Worm (Caenorhabditis elegans) whole organism, late embryonic: ENCODE measurements around the gene C07H4.1.

Source experiments
- K09A11.1 ChIP-seq: sonication (generic microtip); optimal IDR thresholded peaks from 2 replicates; lab custom pipeline; 2017; ENCODE audit warnings: antibody characterized with exemption, mild to moderate bottlenecking, missing genetic modification characterization, missing compliant biosample characterization; ENCODE audit not compliant: insufficient read depth
- T23F11.4 ChIP-seq: fragments of 200-800 bp; sonication (Bioruptor generic); optimal IDR thresholded peaks from 2 replicates; lab custom pipeline; 2018; ENCODE audit warnings: mild to moderate bottlenecking, missing genetic modification characterization, missing compliant biosample characterization
- Y22D7AL.16 ChIP-seq: sonication (generic microtip); optimal IDR thresholded peaks from 2 replicates; lab custom pipeline; 2016; ENCODE audit warnings: missing genetic modification characterization, missing compliant biosample characterization
- ahr-1 ChIP-seq: sonication (generic microtip); optimal IDR thresholded peaks from 2 replicates; lab custom pipeline; 2016; ENCODE audit warnings: missing genetic modification characterization, missing compliant biosample characterization
- ceh-2 ChIP-seq: sonication (generic microtip); optimal IDR thresholded peaks from 2 replicates; lab custom pipeline; 2016; ENCODE audit warnings: missing genotype, missing genetic modification characterization, missing compliant biosample characterization
- ceh-24 ChIP-seq: sonication (generic microtip); optimal IDR thresholded peaks from 2 replicates; lab custom pipeline; 2016; ENCODE audit warnings: mild to moderate bottlenecking, missing genetic modification characterization, missing compliant biosample characterization
- ceh-30 ChIP-seq: fragments of 150-350 bp; optimal IDR thresholded peaks from 2 replicates; lab custom pipeline; 2014; ENCODE audit warnings: missing biosample characterization, missing genetic modification characterization
- ceh-6 ChIP-seq: fragments of 200-800 bp; sonication (Bioruptor generic); optimal IDR thresholded peaks from 2 replicates; lab custom pipeline; 2018; ENCODE audit warnings: mild to moderate bottlenecking, missing genetic modification characterization, missing compliant biosample characterization
- dmd-4 ChIP-seq: sonication (generic microtip); optimal IDR thresholded peaks from 2 replicates; lab custom pipeline; 2016; ENCODE audit warnings: borderline replicate concordance, missing genetic modification characterization, missing compliant biosample characterization
- ets-4 ChIP-seq: sonication (generic microtip); optimal IDR thresholded peaks from 2 replicates; lab custom pipeline; 2016; ENCODE audit warnings: missing genetic modification characterization, missing compliant biosample characterization
- fkh-10 ChIP-seq: fragments of 150-350 bp; optimal IDR thresholded peaks from 2 replicates; lab custom pipeline; 2014; ENCODE audit warnings: missing biosample characterization, missing genetic modification reagents, missing genetic modification characterization
- fkh-6 ChIP-seq: sonication (generic microtip); optimal IDR thresholded peaks from 2 replicates; lab custom pipeline; 2016; ENCODE audit warnings: missing genetic modification characterization, missing compliant biosample characterization
- gmeb-2 ChIP-seq: sonication (generic microtip); optimal IDR thresholded peaks from 2 replicates; lab custom pipeline; 2016; ENCODE audit warnings: missing genetic modification characterization, inconsistent platforms, missing compliant biosample characterization
- hlh-13 ChIP-seq: fragments of 200-800 bp; sonication (Bioruptor generic); optimal IDR thresholded peaks from 2 replicates; lab custom pipeline; 2018; ENCODE audit warnings: mild to moderate bottlenecking, missing genetic modification characterization, missing compliant biosample characterization
- hlh-30 ChIP-seq: sonication (generic microtip); optimal IDR thresholded peaks from 2 replicates; lab custom pipeline; 2017; ENCODE audit warnings: antibody characterized with exemption, missing genetic modification characterization, missing compliant biosample characterization; ENCODE audit not compliant: insufficient read depth
- hlh-6 ChIP-seq: sonication (generic microtip); optimal IDR thresholded peaks from 2 replicates; lab custom pipeline; 2016; ENCODE audit warnings: missing genotype, missing genetic modification characterization, missing compliant biosample characterization
- hlh-8 ChIP-seq: sonication (generic microtip); optimal IDR thresholded peaks from 2 replicates; lab custom pipeline; 2016; ENCODE audit warnings: missing genotype, missing genetic modification characterization, missing compliant biosample characterization
- lin-11 ChIP-seq: fragments of 200-800 bp; sonication (Bioruptor generic); optimal IDR thresholded peaks from 2 replicates; lab custom pipeline; 2018; ENCODE audit warnings: mild to moderate bottlenecking, missing genetic modification characterization, missing compliant biosample characterization
- nfya-1 ChIP-seq: sonication (generic microtip); optimal IDR thresholded peaks from 2 replicates; lab custom pipeline; 2017; ENCODE audit warnings: missing genetic modification characterization, mild to moderate bottlenecking, missing compliant biosample characterization, antibody characterized with exemption, moderate library complexity
- nhr-11 ChIP-seq: fragments of 150-350 bp; optimal IDR thresholded peaks from 2 replicates; lab custom pipeline; 2014; ENCODE audit warnings: missing biosample characterization, missing genetic modification characterization
- pag-3 ChIP-seq: sonication (generic microtip); optimal IDR thresholded peaks from 2 replicates; lab custom pipeline; 2016; ENCODE audit warnings: missing compliant biosample characterization, missing genetic modification characterization, borderline replicate concordance
- pat-9 ChIP-seq: fragments of 200-800 bp; sonication (Bioruptor generic); optimal IDR thresholded peaks from 2 replicates; lab custom pipeline; 2018; ENCODE audit warnings: mild to moderate bottlenecking, missing genetic modification characterization, moderate library complexity, missing compliant biosample characterization
- pax-1 ChIP-seq: fragments of 150-350 bp; optimal IDR thresholded peaks from 2 replicates; lab custom pipeline; 2014; ENCODE audit warnings: missing biosample characterization, missing genetic modification characterization
- pqm-1 ChIP-seq: sonication (generic microtip); optimal IDR thresholded peaks from 2 replicates; lab custom pipeline; 2016; ENCODE audit warnings: missing genetic modification characterization, missing compliant biosample characterization
- rnt-1 ChIP-seq: sonication (generic microtip); optimal IDR thresholded peaks from 2 replicates; lab custom pipeline; 2016; ENCODE audit warnings: missing genetic modification characterization, missing compliant biosample characterization
- sdc-2 ChIP-seq: sonication (generic microtip); optimal IDR thresholded peaks from 2 replicates; lab custom pipeline; 2016; ENCODE audit warnings: missing genotype, missing genetic modification characterization, missing compliant biosample characterization
- sox-2 ChIP-seq: fragments of 200-800 bp; sonication (Bioruptor generic); IDR thresholded peaks from 2 replicates; pipeline ENCODE4 v1.3.6; 2022; ENCODE audit warnings: missing genetic modification reagents, missing genetic modification characterization, missing compliant biosample characterization
- sox-4 ChIP-seq: sonication (generic microtip); optimal IDR thresholded peaks from 2 replicates; lab custom pipeline; 2017; ENCODE audit warnings: mild to moderate bottlenecking, missing genetic modification characterization, inconsistent platforms, missing compliant biosample characterization
- tbx-2 ChIP-seq: sonication (generic microtip); optimal IDR thresholded peaks from 2 replicates; lab custom pipeline; 2016; ENCODE audit warnings: missing genetic modification characterization, missing compliant biosample characterization
- unc-3 ChIP-seq, 2 experiments: fragments of 200-800 bp in 1 of 2; sonication (Bioruptor generic) in 1 of 2; sonication (generic microtip) in 1 of 2; conservative IDR thresholded peaks in 1 of 2; optimal IDR thresholded peaks in 1 of 2; 2 replicates each; pipeline versions ENCODE4 v1.3.6 to Lab custom; 2016 to 2022; ENCODE audit warnings: missing compliant biosample characterization in 2 of 2, missing genetic modification characterization in 2 of 2, missing genetic modification reagents in 1 of 2
- unc-42 ChIP-seq: sonication (generic microtip); optimal IDR thresholded peaks from 2 replicates; lab custom pipeline; 2016; ENCODE audit warnings: missing genotype, missing genetic modification characterization, missing compliant biosample characterization
- unc-55 ChIP-seq: sonication (generic microtip); optimal IDR thresholded peaks from 2 replicates; lab custom pipeline; 2017; ENCODE audit warnings: missing biosample characterization, missing genetic modification reagents, missing genetic modification characterization
- zip-5 ChIP-seq: sonication (generic microtip); optimal IDR thresholded peaks from 2 replicates; lab custom pipeline; 2016; ENCODE audit warnings: missing genetic modification characterization, missing compliant biosample characterization
- ztf-16 ChIP-seq: sonication (generic microtip); optimal IDR thresholded peaks from 2 replicates; lab custom pipeline; 2017; ENCODE audit warnings: missing genetic modification characterization, missing compliant biosample characterization

The C07H4.1 gene

ce11 chrII:9112851-9113250 lies 19.4 kb upstream of the C07H4.1 start, which contains the start of gene jun-1 (continued):
- TF ChIP-seq lin-11 (tag; lab: Kevin White, UChicago): no peak
- TF ChIP-seq fkh-6 (tag; lab: Kevin White, UChicago): no peak
- no peak for TF ChIP-seq sox-2

DNA sequence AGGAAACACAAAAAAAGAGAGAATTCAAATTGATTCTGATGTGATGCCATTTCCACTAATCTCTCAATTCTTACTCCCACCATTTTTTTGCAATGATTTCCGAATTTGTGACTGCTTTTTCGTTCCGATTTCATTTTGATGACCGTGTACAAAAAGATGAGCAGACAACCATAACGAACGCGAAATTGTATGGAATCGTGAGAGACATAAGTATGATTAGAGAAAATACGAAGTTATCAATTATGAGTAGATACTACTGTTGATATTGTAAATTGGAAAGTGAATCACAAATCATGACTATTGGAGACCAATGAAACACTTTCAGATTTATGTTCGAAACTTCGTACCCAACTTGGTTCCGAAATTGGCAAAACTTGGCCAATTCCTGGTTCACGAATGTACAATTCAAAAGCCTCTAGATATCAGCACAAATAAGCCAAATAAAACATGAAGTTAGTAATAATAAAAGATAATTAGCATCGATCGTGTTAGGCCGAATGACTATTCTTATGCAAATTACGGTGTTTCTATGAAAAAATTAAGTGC lies 18.1 kb upstream of the C07H4.1 start:
- TF ChIP-seq hlh-13 (GFP tag; lab: Kevin White, UChicago) (no peak), pax-1 (tag; lab: Kevin White, UChicago) (no peak), pag-3 (tag; lab: Kevin White, UChicago) (no peak), Y22D7AL.16 (tag; lab: Kevin White, UChicago) (no peak), ceh-24 (tag; lab: Kevin White, UChicago) (no peak), gmeb-2 (tag; lab: Kevin White, UChicago) (no peak), pat-9 (no peak), T23F11.4 (no peak), sox-4 (tag; lab: Kevin White, UChicago) (no peak), tbx-2 (tag; lab: Kevin White, UChicago) (no peak), sdc-2 (tag; lab: Kevin White, UChicago) (no peak), zip-5 (no peak), pqm-1 (no peak), hlh-8 (tag; lab: Kevin White, UChicago) (no peak), ets-4 (tag; lab: Kevin White, UChicago) (no peak), ztf-16 (tag; lab: Kevin White, UChicago) (no peak), ahr-1 (tag; lab: Kevin White, UChicago) (no peak), fkh-6 (tag; lab: Kevin White, UChicago) (no peak), K09A11.1 (no peak)

ce11 chrII:9108905-9109551 lies 15.5 kb upstream of the C07H4.1 start, which contains the start of gene T24H10.4:
Gene T24H10.4, plus strand, starts transcription at chrII:9109534.
- TF ChIP-seq unc-42 (tag; lab: Kevin White, UChicago): peak; percentile 37
- TF ChIP-seq hlh-6: no peak

DNA sequence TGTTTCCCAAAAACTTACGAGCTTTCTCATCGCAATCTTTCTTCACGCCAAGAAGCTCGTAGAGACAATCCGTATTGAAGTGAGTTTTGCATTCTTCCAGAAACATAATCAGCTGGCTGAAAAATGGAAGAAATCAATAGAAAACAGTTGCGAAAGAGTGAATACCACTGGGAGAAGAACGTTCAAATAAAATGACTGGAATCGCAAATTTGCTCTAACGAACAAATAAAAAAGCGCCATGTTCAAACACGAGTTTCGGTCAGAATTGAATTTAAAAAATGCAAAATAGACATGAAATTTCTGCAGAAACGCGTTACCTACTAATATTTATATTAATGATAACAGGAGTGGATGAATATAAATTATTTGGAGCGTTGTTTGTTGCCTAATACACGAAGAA lies 15.0 kb upstream of the C07H4.1 start, which contains the start of gene dnj-23:
Gene dnj-23 (minus strand): TSS at position 158 of the 400 bp plus-strand sequence.
- TF ChIP-seq ceh-6 (GFP tag; lab: Kevin White, UChicago) (no peak), gmeb-2 (tag; lab: Kevin White, UChicago) (no peak), ceh-2 (tag; lab: Kevin White, UChicago) (no peak), pqm-1 (no peak), unc-3 (GFP tag; conservative IDR thresholded peaks at IDR 0.05; lab: Robert Waterston, UW) (no peak), unc-3 (tag; optimal IDR thresholded peaks at IDR 0.05; lab: Kevin White, UChicago) (no peak), unc-55 (no peak), hlh-30 (tag; lab: Kevin White, UChicago) (no peak), hlh-8 (tag; lab: Kevin White, UChicago) (no peak), sox-2 (no peak), fkh-10 (no peak), nhr-11 (tag; lab: Kevin White, UChicago) (no peak), dmd-4 (tag; lab: Kevin White, UChicago) (no peak), ceh-30 (no peak), pag-3 (tag; lab: Kevin White, UChicago) (no peak), nfya-1 (tag; lab: Kevin White, UChicago) (no peak), rnt-1 (tag; lab: Kevin White, UChicago) (no peak)
